Worm (Caenorhabditis elegans): ENCODE results near the gene ins-35.

The ins-35 gene

ce11 chrV:20424229-20425182 is 49.2 kb downstream of the ins-35 start:
- TF ChIP-seq unc-62 (GFP tag; optimal IDR thresholded peaks at IDR 0.05) = no peak

DNA sequence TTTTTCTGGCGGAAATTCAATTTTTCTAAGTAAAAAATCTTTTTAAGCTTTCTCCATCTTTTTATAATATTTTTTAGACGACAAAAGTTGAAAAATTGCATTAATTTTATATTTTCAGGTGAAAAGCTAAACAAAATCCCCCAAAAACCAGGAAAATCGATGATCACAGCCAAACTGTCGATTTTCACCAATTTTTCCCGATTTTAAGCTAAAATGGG is 49.8 kb downstream of the ins-35 start, which contains the start of the genes fce-2 and F48F5.8:
Gene fce-2 (plus strand): TSS at position 119 of the 218 bp plus-strand sequence.
Gene F48F5.8 (plus strand): TSS at position 160 of the 218 bp plus-strand sequence.
- TF ChIP-seq unc-62 (GFP tag; optimal IDR thresholded peaks at IDR 0.05) = no peak
